Fruit fly (Drosophila melanogaster): Measurements from ENCODE around the gene Reph.

Reph gene

dm6 chr2L:3802818-3803456, 408 bp upstream of the Reph start (continued):
- TF ChIP-seq jumu (GFP tag; optimal IDR thresholded peaks at IDR 0.05) (peak; percentile 46), B-H1 (GFP tag; IDR thresholded peaks at IDR 0.05) (peak; percentile 36; the same call in 1 of the 3 replicates), odd (GFP tag; optimal IDR thresholded peaks at IDR 0.05) (no peak), grn (GFP tag; optimal IDR thresholded peaks at IDR 0.05) (peak; percentile 98), ranshi (GFP tag; IDR thresholded peaks at IDR 0.05) (peak; percentile 65), NFAT (GFP tag; IDR thresholded peaks at IDR 0.05) (no peak), bab2 (GFP tag; optimal IDR thresholded peaks at IDR 0.05) (peak; percentile 51), unc-4 (GFP tag; IDR thresholded peaks at IDR 0.05; ENCODE audit: partially characterized antibody) (0 out of 2 replicates have a peak, but pooled peaks have one; percentile 13), fd96Cb (tag; optimal IDR thresholded peaks at IDR 0.05) (peak; percentile 64), CG18476 (GFP tag; optimal IDR thresholded peaks at IDR 0.05) (peak; percentile 70), bigmax (GFP tag; optimal IDR thresholded peaks at IDR 0.05) (no peak), dimm (GFP tag; IDR thresholded peaks at IDR 0.05) (no peak), CG16815 (GFP tag; optimal IDR thresholded peaks at IDR 0.05) (peak; percentile 18), CG15514 (GFP tag; optimal IDR thresholded peaks at IDR 0.05) (peak; percentile 54), oc (tag; optimal IDR thresholded peaks at IDR 0.05) (no peak), MESR4 (GFP tag; optimal IDR thresholded peaks at IDR 0.05) (no peak), CG6765 (GFP tag; optimal IDR thresholded peaks at IDR 0.05) (peak; percentile 46), CG6254 (GFP tag; optimal IDR thresholded peaks at IDR 0.05) (no peak), seq (GFP tag; IDR thresholded peaks at IDR 0.05) (no peak; the same call in 1 of the 2 replicates), vvl (GFP tag; IDR thresholded peaks at IDR 0.05) (peak; percentile 87), MTF-1 (GFP tag; optimal IDR thresholded peaks at IDR 0.05; ENCODE audit: borderline replicate concordance) (peak; percentile 12), Nf-YA (GFP tag; IDR thresholded peaks at IDR 0.05) (0 out of 2 replicates have a peak, but pooled peaks have one; percentile 9), dati (GFP tag; IDR thresholded peaks at IDR 0.05) (0 out of 2 replicates have a peak, but pooled peaks have one; percentile 43), CG1603 (tag; optimal IDR thresholded peaks at IDR 0.05) (no peak), eyg (GFP tag; optimal IDR thresholded peaks at IDR 0.05) (peak; percentile 46), chinmo (GFP tag; IDR thresholded peaks at IDR 0.05; ENCODE audit: partially characterized antibody) (no peak), Dbx (GFP tag; IDR thresholded peaks at IDR 0.05) (peak; percentile 83), klu (GFP tag; IDR thresholded peaks at IDR 0.05) (peak; percentile 13; the same call in 1 of the 2 replicates), CG7963 (GFP tag; IDR thresholded peaks at IDR 0.05; ENCODE audit: partially characterized antibody) (no peak), fu2 (GFP tag; optimal IDR thresholded peaks at IDR 0.05) (peak; percentile 49), hth (optimal IDR thresholded peaks at IDR 0.05) (no peak), Stat92E (GFP tag; optimal IDR thresholded peaks at IDR 0.05) (no peak), ems (GFP tag; optimal IDR thresholded peaks at IDR 0.05) (peak; percentile 65), Sox102F (GFP tag; optimal IDR thresholded peaks at IDR 0.05) (peak; percentile 83), CG15601 (tag; optimal IDR thresholded peaks at IDR 0.05) (no peak), repo (GFP tag; optimal IDR thresholded peaks at IDR 0.05) (no peak), jing (GFP tag; optimal IDR thresholded peaks at IDR 0.05) (peak; percentile 15), insv (GFP tag; optimal IDR thresholded peaks at IDR 0.05) (peak in 1 of 2 experiments; percentile 32), Myb (GFP tag; optimal IDR thresholded peaks at IDR 0.05) (peak; percentile 37), Hmx (GFP tag; optimal IDR thresholded peaks at IDR 0.05) (no peak), caup (GFP tag; optimal IDR thresholded peaks at IDR 0.05; ENCODE audit: severe bottlenecking) (no peak), CG11695 (GFP tag; IDR thresholded peaks at IDR 0.05) (peak; percentile 67), Six4 (GFP tag; optimal IDR thresholded peaks at IDR 0.05) (peak; percentile 39), CG12104 (GFP tag; optimal IDR thresholded peaks at IDR 0.05) (peak; percentile 67), CG12236 (GFP tag; optimal IDR thresholded peaks at IDR 0.05) (no peak), Mrtf (GFP tag; IDR thresholded peaks at IDR 0.05) (no peak), CG3847 (GFP tag; IDR thresholded peaks at IDR 0.05) (peak; percentile 66), sim (GFP tag; IDR thresholded peaks at IDR 0.05) (no peak), az2 (GFP tag; optimal IDR thresholded peaks at IDR 0.05) (peak; percentile 74)
